Fruit fly (Drosophila melanogaster) Kc167 (cell line): ENCODE results near the gene CG6066.

Source experiments
- Myc ChIP-seq: fragments of >200 bp; optimal IDR thresholded peaks from 2 replicates; lab custom pipeline; 2017; ENCODE audit warnings: missing external identifiers
- Sin3A ChIP-seq: fragments of >200 bp; optimal IDR thresholded peaks from 2 replicates; lab custom pipeline; 2018; ENCODE audit warnings: missing external identifiers
- h ChIP-seq: fragments of >200 bp; optimal IDR thresholded peaks from 3 replicates; lab custom pipeline; 2018; ENCODE audit warnings: missing external identifiers
- insv ChIP-seq: fragments of >200 bp; optimal IDR thresholded peaks from 3 replicates; lab custom pipeline; 2018; ENCODE audit warnings: missing external identifiers
- psq ChIP-seq: fragments of >200 bp; optimal IDR thresholded peaks from 2 replicates; lab custom pipeline; 2017; ENCODE audit warnings: missing external identifiers
- ttk ChIP-seq: sonication (Bioruptor generic); optimal IDR thresholded peaks from 2 replicates; lab custom pipeline; 2017; ENCODE audit warnings: missing external identifiers

DNA sequence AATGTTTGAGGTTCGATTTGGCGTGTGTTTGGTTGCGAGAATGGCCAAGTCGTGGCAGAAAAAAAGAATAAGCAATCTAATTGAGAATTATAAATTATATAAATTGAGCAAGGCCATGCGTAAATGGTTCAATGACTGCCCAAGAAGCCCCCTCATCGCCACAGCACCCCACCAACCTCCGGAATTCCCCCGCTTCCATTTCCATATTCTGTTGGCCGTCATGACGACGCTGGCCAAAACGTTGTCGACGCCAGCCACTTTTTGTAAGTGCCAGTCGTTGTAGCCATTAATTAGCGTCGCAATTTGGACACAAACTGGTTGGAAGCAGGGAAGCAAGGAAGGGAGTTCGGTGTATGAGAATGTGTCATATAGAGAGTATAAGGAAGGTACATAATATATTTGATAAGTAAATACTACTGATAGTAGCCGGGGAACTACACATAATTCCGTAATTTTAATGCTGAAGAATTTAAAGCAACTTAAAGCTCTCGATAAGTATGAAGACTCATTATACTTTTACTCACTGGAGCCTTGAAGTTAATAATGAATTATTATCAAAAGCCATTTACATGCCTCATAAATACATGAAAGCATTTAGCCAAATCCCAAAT is 14.1 kb upstream of the CG6066 start:
- TF ChIP-seq ttk (lab: Kevin White, UChicago) = no peak
- TF ChIP-seq h = no peak
- no peak for TF ChIP-seq insv (lab: Kevin White, UChicago)
- TF ChIP-seq Sin3A = no peak
- no peak for TF ChIP-seq psq (lab: Kevin White, UChicago)
- TF ChIP-seq Myc (lab: Kevin White, UChicago) = no peak
